Worm (Caenorhabditis elegans) whole organism, young adult: ENCODE measurements around the gene prx-10.

Experiments used
- B0035.1 ChIP-seq: sonication (generic microtip); optimal IDR thresholded peaks from 2 replicates; lab custom pipeline; 2016; ENCODE audit warnings: missing genetic modification characterization, mild to moderate bottlenecking, missing compliant biosample characterization, missing genotype, missing genetic modification reagents
- C06A6.2 ChIP-seq: fragments of 200-800 bp; sonication (Bioruptor generic); conservative IDR thresholded peaks from 2 replicates; pipeline ENCODE4 v1.3.6; 2022; ENCODE audit warnings: missing genetic modification characterization, missing compliant biosample characterization
- F37B4.10 ChIP-seq: fragments of 200-800 bp; sonication (Bioruptor generic); IDR thresholded peaks from 2 replicates; pipeline ENCODE4 v1.3.6; 2022; ENCODE audit warnings: missing genetic modification characterization, missing compliant biosample characterization
- F49E8.2 ChIP-seq: sonication (generic microtip); optimal IDR thresholded peaks from 3 replicates; lab custom pipeline; 2017; ENCODE audit warnings: missing genetic modification characterization, mild to moderate bottlenecking, missing compliant biosample characterization, antibody characterized with exemption, moderate library complexity; ENCODE audit not compliant: insufficient read depth
- F55B11.4 ChIP-seq: sonication (generic microtip); optimal IDR thresholded peaks from 2 replicates; lab custom pipeline; 2016; ENCODE audit warnings: missing compliant biosample characterization, missing genetic modification characterization, borderline replicate concordance; ENCODE audit not compliant: insufficient read depth
- K11D2.4 ChIP-seq: fragments of 200-800 bp; sonication (Bioruptor generic); IDR thresholded peaks from 2 replicates; pipeline ENCODE4 v1.3.6; 2022; ENCODE audit warnings: missing genetic modification reagents, missing genetic modification characterization, missing compliant biosample characterization
- K12H6.12 ChIP-seq: fragments of 200-800 bp; sonication (Bioruptor generic); optimal IDR thresholded peaks from 2 replicates; lab custom pipeline; 2018; ENCODE audit warnings: mild to moderate bottlenecking, missing genetic modification characterization, missing compliant biosample characterization
- T07F8.4 ChIP-seq: sonication (generic microtip); optimal IDR thresholded peaks from 2 replicates; lab custom pipeline; 2016; ENCODE audit warnings: mild to moderate bottlenecking, missing genetic modification characterization, moderate library complexity, missing compliant biosample characterization
- Y79H2A.3 ChIP-seq: fragments of 200-800 bp; sonication (Bioruptor generic); conservative IDR thresholded peaks from 2 replicates; pipeline ENCODE4 v1.3.6; 2022; ENCODE audit warnings: missing genetic modification reagents, missing genetic modification characterization, missing compliant biosample characterization
- atf-7 ChIP-seq: sonication (generic microtip); optimal IDR thresholded peaks from 2 replicates; lab custom pipeline; 2017; ENCODE audit warnings: mild to moderate bottlenecking, missing genetic modification characterization, missing compliant biosample characterization
- bed-1 ChIP-seq: fragments of 200-800 bp; sonication (Bioruptor generic); IDR thresholded peaks from 2 replicates; pipeline ENCODE4 v1.3.6; 2022; ENCODE audit warnings: missing genetic modification reagents, missing genetic modification characterization, missing compliant biosample characterization
- ceh-79 ChIP-seq: sonication (generic microtip); optimal IDR thresholded peaks from 2 replicates; lab custom pipeline; 2017; ENCODE audit warnings: mild to moderate bottlenecking, missing genetic modification characterization, missing compliant biosample characterization
- ceh-91 ChIP-seq: fragments of 200-800 bp; sonication (Bioruptor generic); IDR thresholded peaks from 2 replicates; pipeline ENCODE4 v1.3.6; 2022; ENCODE audit warnings: missing genetic modification reagents, missing genetic modification characterization, missing compliant biosample characterization
- dpff-1 ChIP-seq: sonication (generic microtip); optimal IDR thresholded peaks from 2 replicates; lab custom pipeline; 2017; ENCODE audit warnings: mild to moderate bottlenecking, missing genetic modification characterization, missing compliant biosample characterization
- dpl-1 ChIP-seq: fragments of 150-350 bp; optimal IDR thresholded peaks from 2 replicates; lab custom pipeline; 2014; ENCODE audit warnings: missing biosample characterization, missing genetic modification reagents, missing genetic modification characterization
- ets-4 ChIP-seq: fragments of 200-800 bp; sonication (Bioruptor generic); optimal IDR thresholded peaks from 2 replicates; lab custom pipeline; 2018; ENCODE audit warnings: mild to moderate bottlenecking, missing genetic modification characterization, missing compliant biosample characterization
- gei-17 ChIP-seq: fragments of 200-800 bp; sonication (Bioruptor generic); optimal IDR thresholded peaks from 2 replicates; lab custom pipeline; 2018; ENCODE audit warnings: mild to moderate bottlenecking, missing genetic modification characterization, missing compliant biosample characterization
- him-1 ChIP-seq: sonication (generic microtip); optimal IDR thresholded peaks from 2 replicates; lab custom pipeline; 2016; ENCODE audit warnings: missing genotype, missing genetic modification reagents, missing genetic modification characterization, missing compliant biosample characterization
- hmg-20 ChIP-seq: fragments of 200-800 bp; sonication (Bioruptor generic); IDR thresholded peaks from 2 replicates; pipeline ENCODE4 v1.3.6; 2022; ENCODE audit warnings: missing genetic modification reagents, missing genetic modification characterization, missing compliant biosample characterization
- hrde-1 ChIP-seq: sonication (generic microtip); optimal IDR thresholded peaks from 2 replicates; lab custom pipeline; 2016; ENCODE audit warnings: missing genetic modification characterization, mild to moderate bottlenecking, missing compliant biosample characterization, moderate library complexity, missing genotype, missing genetic modification reagents, borderline replicate concordance
- lin-35 ChIP-seq, 3 experiments: fragments of 150-350 bp in 2 of 3; sonication (generic microtip) in 1 of 3; optimal IDR thresholded peaks; 2 replicates each; lab custom pipeline; 2014 to 2018; ENCODE audit warnings: missing biosample characterization in 3 of 3, missing genetic modification characterization in 3 of 3, missing genetic modification reagents in 3 of 3
- lin-40 ChIP-seq: sonication (generic microtip); optimal IDR thresholded peaks from 2 replicates; lab custom pipeline; 2016; ENCODE audit warnings: missing genetic modification characterization, mild to moderate bottlenecking, missing compliant biosample characterization, missing genotype, missing genetic modification reagents
- lsy-27 ChIP-seq: sonication (generic microtip); optimal IDR thresholded peaks from 2 replicates; lab custom pipeline; 2017; ENCODE audit warnings: missing genetic modification characterization, mild to moderate bottlenecking, missing compliant biosample characterization, antibody characterized with exemption, missing genotype, borderline replicate concordance; ENCODE audit not compliant: insufficient read depth
- madf-10 ChIP-seq: sonication (generic microtip); optimal IDR thresholded peaks from 2 replicates; lab custom pipeline; 2016; ENCODE audit warnings: mild to moderate bottlenecking, missing genetic modification characterization, missing compliant biosample characterization
- madf-6 ChIP-seq: fragments of 200-800 bp; sonication (Bioruptor generic); IDR thresholded peaks from 2 replicates; pipeline ENCODE4 v1.3.6; 2022; ENCODE audit warnings: missing genetic modification reagents, missing genetic modification characterization, missing compliant biosample characterization
- nhr-90 ChIP-seq: sonication (generic microtip); optimal IDR thresholded peaks from 2 replicates; lab custom pipeline; 2016; ENCODE audit warnings: missing genotype, mild to moderate bottlenecking, missing genetic modification characterization, missing compliant biosample characterization
- snpc-1.1 ChIP-seq: sonication (generic microtip); optimal IDR thresholded peaks from 2 replicates; lab custom pipeline; 2017; ENCODE audit warnings: missing genetic modification characterization, mild to moderate bottlenecking, missing compliant biosample characterization, antibody characterized with exemption, moderate library complexity, missing genotype, missing genetic modification reagents; ENCODE audit not compliant: insufficient read depth
- tbp1 ChIP-seq: fragments of 200-800 bp; sonication (Bioruptor generic); optimal IDR thresholded peaks from 2 replicates; lab custom pipeline; 2018; ENCODE audit warnings: mild to moderate bottlenecking, missing genetic modification characterization, missing compliant biosample characterization
- tlf-1 ChIP-seq: fragments of 200-800 bp; sonication (Bioruptor generic); optimal IDR thresholded peaks from 2 replicates; lab custom pipeline; 2018; ENCODE audit warnings: mild to moderate bottlenecking, missing genetic modification characterization, missing compliant biosample characterization
- unc-62 ChIP-seq: fragments of 150-350 bp; optimal IDR thresholded peaks from 2 replicates; lab custom pipeline; 2014; ENCODE audit warnings: missing biosample characterization, missing genetic modification reagents, missing genetic modification characterization
- xnd-1 ChIP-seq: sonication (generic microtip); optimal IDR thresholded peaks from 2 replicates; lab custom pipeline; 2016; ENCODE audit warnings: missing genotype, missing genetic modification reagents, missing genetic modification characterization, missing compliant biosample characterization
- zim-3 ChIP-seq: sonication (generic microtip); optimal IDR thresholded peaks from 2 replicates; lab custom pipeline; 2017; ENCODE audit warnings: mild to moderate bottlenecking, missing genetic modification characterization, moderate library complexity, missing compliant biosample characterization
- ztf-25 ChIP-seq: fragments of 200-800 bp; sonication (Bioruptor generic); IDR thresholded peaks from 2 replicates; pipeline ENCODE4 v1.3.6; 2022; ENCODE audit warnings: missing genetic modification reagents, missing genetic modification characterization, missing compliant biosample characterization
- ztf-26 ChIP-seq: sonication (generic microtip); optimal IDR thresholded peaks from 2 replicates; lab custom pipeline; 2017; ENCODE audit warnings: missing genetic modification characterization, missing compliant biosample characterization
- ztf-3 ChIP-seq: fragments of 200-800 bp; sonication (Bioruptor generic); optimal IDR thresholded peaks from 2 replicates; lab custom pipeline; 2018; ENCODE audit warnings: mild to moderate bottlenecking, missing genetic modification characterization, missing compliant biosample characterization

The prx-10 gene

ce11 chrIII:5230415-5230814 is 5.8 kb upstream of the prx-10 start, which contains the start of gene prmt-5 (continued):
- TF ChIP-seq madf-6 (GFP tag; lab: Robert Waterston, UW) = peak; percentile 84
- TF ChIP-seq hmg-20 = peak; percentile 70
- TF ChIP-seq him-1 (tag; lab: Kevin White, UChicago) = peak; percentile 3
- TF ChIP-seq dpl-1 (GFP tag; lab: Kevin White, UChicago) = no peak
- 0 out of 2 replicates have a peak, but pooled peaks have one; percentile 34 for TF ChIP-seq Y79H2A.3 (GFP tag; lab: Robert Waterston, UW)
- TF ChIP-seq K11D2.4 = no peak
- TF ChIP-seq ztf-26 (tag; lab: Kevin White, UChicago) = peak; percentile 61
- TF ChIP-seq xnd-1 (tag; lab: Kevin White, UChicago) = peak; percentile 43
- TF ChIP-seq ztf-3 (GFP tag; lab: Kevin White, UChicago) = peak; percentile 73
- TF ChIP-seq ztf-25 (GFP tag; lab: Robert Waterston, UW) = no peak
- TF ChIP-seq ceh-79 = peak; percentile 90
- TF ChIP-seq ets-4 (GFP tag; lab: Kevin White, UChicago) = peak; percentile 9
- peak; percentile 10 for TF ChIP-seq K12H6.12 (tag; lab: Kevin White, UChicago)
- TF ChIP-seq madf-10 (tag; lab: Kevin White, UChicago) = peak; percentile 48
- TF ChIP-seq lsy-27 (tag; lab: Kevin White, UChicago) = no peak
- TF ChIP-seq tbp1 (GFP tag; lab: Kevin White, UChicago) = peak; percentile 52

DNA sequence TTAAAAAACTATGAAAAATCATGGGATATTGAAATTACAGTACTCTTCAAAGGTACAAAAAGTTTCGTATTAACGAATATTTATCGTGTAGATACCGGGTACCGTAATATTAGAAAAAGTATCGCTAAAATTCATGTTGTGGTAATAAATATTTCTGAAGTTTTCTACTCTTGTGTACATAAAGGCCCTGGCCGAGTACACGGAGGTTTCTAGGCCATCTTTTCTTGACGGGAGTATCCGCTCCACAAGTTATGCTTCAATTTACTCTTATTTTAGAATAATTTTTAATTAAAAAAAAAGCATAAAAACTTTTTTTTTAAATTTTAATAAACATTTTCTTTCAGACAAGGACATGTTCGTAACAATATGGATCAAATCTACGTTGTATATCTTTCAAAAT is 3.1 kb upstream of the prx-10 start:
- no peak for TF ChIP-seq ceh-91 (GFP tag; lab: Robert Waterston, UW)

ce11 chrIII:5234312-5234711 is 1.9 kb upstream of the prx-10 start, which contains the start of gene mrps-26:
Gene mrps-26, plus strand, starts transcription at chrIII:5234612.
- TF ChIP-seq gei-17 (no peak), hrde-1 (tag; lab: Kevin White, UChicago) (no peak), C06A6.2 (no peak), F49E8.2 (tag; lab: Kevin White, UChicago) (no peak), ztf-25 (GFP tag; lab: Robert Waterston, UW) (no peak), lin-35 (GFP tag; optimal IDR thresholded peaks at IDR 0.05; lab: Kevin White, UChicago) (peak in 1 of 3 experiments; percentile 1)
- TF ChIP-seq, all 124 proteins: peak for 1

DNA sequence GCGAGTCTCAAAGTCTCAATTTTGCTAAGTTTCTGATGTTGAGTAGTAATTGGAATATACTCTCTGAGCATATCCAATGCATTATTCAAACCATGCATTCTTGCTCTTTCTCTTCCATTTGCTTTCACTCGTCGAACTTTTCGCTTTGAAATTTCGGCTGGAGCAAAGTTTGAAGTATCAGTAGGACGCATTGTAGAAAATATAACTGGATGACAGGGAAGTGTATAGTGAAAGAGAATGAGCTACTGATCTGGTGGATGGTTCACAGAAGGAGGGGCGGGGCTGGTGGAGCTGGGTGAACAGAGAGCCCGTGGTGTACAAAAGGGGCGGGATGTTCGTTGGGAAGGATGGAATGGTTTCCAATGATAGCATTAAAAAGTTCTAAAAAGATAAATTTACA is 5.7 kb downstream of the prx-10 start:
- no peak for TF ChIP-seq zim-3 (tag; lab: Kevin White, UChicago)
- 0 out of 2 replicates have a peak, but pooled peaks have one; percentile 53 for TF ChIP-seq F37B4.10 (GFP tag; lab: Robert Waterston, UW)
- no peak for TF ChIP-seq B0035.1 (tag; lab: Kevin White, UChicago)
- TF ChIP-seq nhr-90 (tag; lab: Kevin White, UChicago) = no peak

- TF ChIP-seq tlf-1 (no peak), dpff-1 (tag; lab: Kevin White, UChicago) (no peak), lsy-27 (tag; lab: Kevin White, UChicago) (no peak), F55B11.4 (tag; lab: Kevin White, UChicago) (no peak), hrde-1 (tag; lab: Kevin White, UChicago) (no peak), T07F8.4 (no peak), atf-7 (tag; lab: Kevin White, UChicago) (no peak), lin-40 (tag; lab: Kevin White, UChicago) (no peak), unc-62 (GFP tag; lab: Kevin White, UChicago) (no peak), snpc-1.1 (tag; lab: Kevin White, UChicago) (no peak), bed-1 (GFP tag; lab: Robert Waterston, UW) (no peak), lin-35 (GFP tag; optimal IDR thresholded peaks at IDR 0.05; lab: Kevin White, UChicago) (no peak)
Measured at ce11 chrIII:5244539-5244938, 8.3 kb downstream of the prx-10 start, which contains the start of gene cnd-1. Gene cnd-1, minus strand, starts transcription at chrIII:5244639.
